Fruit fly (Drosophila melanogaster): ENCODE measurements around the gene CG10301.

CG10301 gene

dm6 chr3R:23713901-23714300 lies 3.9 kb downstream of the CG10301 start (continued):
- peak; percentile 63 for TF ChIP-seq spab (GFP tag; optimal IDR thresholded peaks at IDR 0.05)
- TF ChIP-seq Gug (GFP tag; IDR thresholded peaks at IDR 0.05) = peak; percentile 56
- peak; percentile 53 for TF ChIP-seq CG1621 (tag; optimal IDR thresholded peaks at IDR 0.05)
- peak; percentile 85 for TF ChIP-seq Eip75B (GFP tag; optimal IDR thresholded peaks at IDR 0.05)
- no peak for TF ChIP-seq CG11294 (GFP tag; IDR thresholded peaks at IDR 0.05)
- peak; percentile 90 for TF ChIP-seq CG31627 (GFP tag; optimal IDR thresholded peaks at IDR 0.05)
- peak; percentile 82 for TF ChIP-seq Sox102F (GFP tag; optimal IDR thresholded peaks at IDR 0.05)
- TF ChIP-seq CG3032 (tag; optimal IDR thresholded peaks at IDR 0.05) = peak; percentile 29
- TF ChIP-seq eg (GFP tag; IDR thresholded peaks at IDR 0.05) = peak; percentile 56
- peak; percentile 89 for TF ChIP-seq vri (GFP tag; optimal IDR thresholded peaks at IDR 0.05)
- peak; percentile 46 for TF ChIP-seq Lpt (GFP tag; optimal IDR thresholded peaks at IDR 0.05)
- peak; percentile 11 for TF ChIP-seq Blimp-1 (GFP tag; optimal IDR thresholded peaks at IDR 0.05)
- TF ChIP-seq Eip93F (GFP tag; optimal IDR thresholded peaks at IDR 0.05) = peak; percentile 69
- TF ChIP-seq Eip78C (GFP tag) = no peak
- TF ChIP-seq net (GFP tag; optimal IDR thresholded peaks at IDR 0.05) = peak; percentile 67
- peak; percentile 84 for TF ChIP-seq CG10631 (GFP tag; optimal IDR thresholded peaks at IDR 0.05)
- peak; percentile 51 for TF ChIP-seq Ets96B (tag; optimal IDR thresholded peaks at IDR 0.05)
- peak; percentile 84 for TF ChIP-seq Sox14 (GFP tag; optimal IDR thresholded peaks at IDR 0.05)
- TF ChIP-seq CG6163 (GFP tag; IDR thresholded peaks at IDR 0.05) = peak; percentile 70
- peak; percentile 59 for TF ChIP-seq CG32006 (GFP tag; optimal IDR thresholded peaks at IDR 0.05)
- TF ChIP-seq pdm3 (GFP tag; optimal IDR thresholded peaks at IDR 0.05) = peak; percentile 79
- TF ChIP-seq CG8119 (GFP tag; IDR thresholded peaks at IDR 0.05) = peak; percentile 63
- TF ChIP-seq lz (GFP tag; optimal IDR thresholded peaks at IDR 0.05) = peak; percentile 88
- TF ChIP-seq CG8632 (GFP tag; optimal IDR thresholded peaks at IDR 0.05) = peak; percentile 77
- TF ChIP-seq CG34406 (GFP tag; optimal IDR thresholded peaks at IDR 0.05) = peak; percentile 82
- peak; percentile 38 for TF ChIP-seq fd59A (GFP tag; optimal IDR thresholded peaks at IDR 0.05)
- TF ChIP-seq Met (GFP tag; optimal IDR thresholded peaks at IDR 0.05) = peak; percentile 90
- TF ChIP-seq CG6808 (GFP tag; optimal IDR thresholded peaks at IDR 0.05) = peak; percentile 64
- peak; percentile 61 for TF ChIP-seq CG15336 (GFP tag; IDR thresholded peaks at IDR 0.05)
- peak; percentile 38 for TF ChIP-seq CG6854 (GFP tag; optimal IDR thresholded peaks at IDR 0.05)
- peak; percentile 57 for TF ChIP-seq CG11762 (GFP tag; optimal IDR thresholded peaks at IDR 0.05; ENCODE audit: insufficient read depth)
- peak; percentile 85 for TF ChIP-seq Ets21C (GFP tag; optimal IDR thresholded peaks at IDR 0.05)
- TF ChIP-seq CG11902 (GFP tag; optimal IDR thresholded peaks at IDR 0.05) = peak; percentile 67

- TF ChIP-seq Sox15 (GFP tag; optimal IDR thresholded peaks at IDR 0.05) (no peak), vri (GFP tag; optimal IDR thresholded peaks at IDR 0.05) (peak; percentile 65), Hr4 (GFP tag; optimal IDR thresholded peaks at IDR 0.05) (no peak), CG7368 (GFP tag; optimal IDR thresholded peaks at IDR 0.05) (no peak), Lpt (GFP tag; optimal IDR thresholded peaks at IDR 0.05) (no peak), Gug (GFP tag; IDR thresholded peaks at IDR 0.05) (no peak)
These were observed 4.9 kb downstream of the CG10301 start for dm6 chr3R:23714852-23715251.

dm6 chr3R:23718297-23718941 lies 8.5 kb downstream of the CG10301 start, which contains the start of gene nau:
TSS of gene nau (minus strand) at chr3R:23718357.
- TF ChIP-seq Lpt (GFP tag; optimal IDR thresholded peaks at IDR 0.05) (no peak), Met (GFP tag; optimal IDR thresholded peaks at IDR 0.05) (no peak), fd59A (GFP tag; optimal IDR thresholded peaks at IDR 0.05) (no peak), CG15336 (GFP tag; IDR thresholded peaks at IDR 0.05) (no peak), CG34406 (GFP tag; optimal IDR thresholded peaks at IDR 0.05) (no peak), achi (GFP tag; optimal IDR thresholded peaks at IDR 0.05) (no peak), acj6 (GFP tag; optimal IDR thresholded peaks at IDR 0.05) (no peak), Sox14 (GFP tag; optimal IDR thresholded peaks at IDR 0.05) (no peak), pdm3 (GFP tag; optimal IDR thresholded peaks at IDR 0.05) (no peak), Sox102F (GFP tag; optimal IDR thresholded peaks at IDR 0.05) (no peak), CG7368 (GFP tag; optimal IDR thresholded peaks at IDR 0.05) (no peak), Smox (GFP tag; optimal IDR thresholded peaks at IDR 0.05) (no peak)

All from whole organism, prepupa.